Fruit fly (Drosophila melanogaster) whole organism, embryonic: Measurements from ENCODE around the gene dnc.
A peak's percentile ranks its signal among the peaks of the same experiment; 100 is the strongest.

Source experiments
- Abd-B ChIP-seq: fragments of 200-800 bp; sonication (Bioruptor generic); optimal IDR thresholded peaks from 2 replicates; lab custom pipeline; 2018; ENCODE audit warnings: missing biosample characterization, mild to moderate bottlenecking, missing genetic modification characterization, moderate library complexity
- Aef1 ChIP-seq: fragments of 200-800 bp; sonication (Bioruptor generic); IDR thresholded peaks from 3 replicates; pipeline ENCODE4 v1.3.6; 2022; ENCODE audit warnings: missing biosample characterization, missing genetic modification characterization
- B-H2 ChIP-seq: fragments of 200-800 bp; sonication (Bioruptor generic); optimal IDR thresholded peaks from 2 replicates; lab custom pipeline; 2018; ENCODE audit warnings: missing biosample characterization, mild to moderate bottlenecking, missing genetic modification characterization
- Blimp-1 ChIP-seq: fragments of 200-800 bp; sonication (Bioruptor generic); optimal IDR thresholded peaks from 3 replicates; lab custom pipeline; 2018; ENCODE audit warnings: missing biosample characterization, missing genetic modification characterization, mild to moderate bottlenecking, moderate library complexity, missing genetic modification reagents
- CG12155 ChIP-seq: fragments of 200-800 bp; sonication (Bioruptor generic); optimal IDR thresholded peaks from 3 replicates; lab custom pipeline; 2016; ENCODE audit warnings: missing biosample characterization, missing genetic modification characterization
- CG12219 ChIP-seq: fragments of 200-800 bp; sonication (Bioruptor generic); optimal IDR thresholded peaks from 3 replicates; lab custom pipeline; 2018; ENCODE audit warnings: missing biosample characterization, mild to moderate bottlenecking, missing genetic modification characterization
- CG12236 ChIP-seq: fragments of 200-800 bp; sonication (Bioruptor generic); optimal IDR thresholded peaks from 2 replicates; lab custom pipeline; 2016; ENCODE audit warnings: missing biosample characterization, missing genetic modification characterization
- CG12942 ChIP-seq: fragments of 200-800 bp; sonication (Bioruptor generic); optimal IDR thresholded peaks from 3 replicates; lab custom pipeline; 2016; ENCODE audit warnings: missing biosample characterization, missing genetic modification characterization
- CG16815 ChIP-seq: fragments of 200-800 bp; sonication (Bioruptor generic); optimal IDR thresholded peaks from 3 replicates; lab custom pipeline; 2017; ENCODE audit warnings: missing biosample characterization, mild to moderate bottlenecking, missing genetic modification characterization
- CG17328 ChIP-seq: fragments of 200-800 bp; sonication (Bioruptor generic); IDR thresholded peaks from 2 replicates; pipeline ENCODE4 v1.3.6; 2022; ENCODE audit warnings: missing biosample characterization, missing genetic modification characterization
- CG17359 ChIP-seq: fragments of 200-800 bp; sonication (Bioruptor generic); optimal IDR thresholded peaks from 3 replicates; lab custom pipeline; 2018; ENCODE audit warnings: missing biosample characterization, mild to moderate bottlenecking, missing genetic modification characterization, moderate library complexity
- CG17912 ChIP-seq: fragments of 200-800 bp; sonication (Bioruptor generic); optimal IDR thresholded peaks from 2 replicates; lab custom pipeline; 2018; ENCODE audit warnings: missing biosample characterization, mild to moderate bottlenecking, missing genetic modification characterization
- CG2116 ChIP-seq: fragments of 200-800 bp; sonication (Bioruptor generic); optimal IDR thresholded peaks from 3 replicates; lab custom pipeline; 2018; ENCODE audit warnings: missing biosample characterization, mild to moderate bottlenecking, missing genetic modification characterization
- CG30431 ChIP-seq: fragments of 200-800 bp; sonication (Bioruptor generic); optimal IDR thresholded peaks from 2 replicates; lab custom pipeline; 2017; ENCODE audit warnings: missing biosample characterization, missing genetic modification characterization
- CG3726 ChIP-seq: fragments of 200-800 bp; sonication (Bioruptor generic); IDR thresholded peaks from 3 replicates; pipeline ENCODE4, ENCODE4 v1.3.6; 2022; ENCODE audit warnings: missing biosample characterization, missing genetic modification characterization
- CG7928 ChIP-seq: fragments of 200-800 bp; sonication (Bioruptor generic); optimal IDR thresholded peaks from 2 replicates; lab custom pipeline; 2017; ENCODE audit warnings: missing biosample characterization, mild to moderate bottlenecking, missing genetic modification characterization
- CG7987 ChIP-seq: fragments of 200-800 bp; sonication (Bioruptor generic); optimal IDR thresholded peaks from 2 replicates; lab custom pipeline; 2018; ENCODE audit warnings: missing biosample characterization, mild to moderate bottlenecking, missing genetic modification characterization, moderate library complexity
- Dll ChIP-seq: fragments of 200-800 bp; sonication (Bioruptor generic); IDR thresholded peaks from 4 replicates; pipeline ENCODE4 v1.3.6; 2022; ENCODE audit warnings: missing biosample characterization, missing genetic modification characterization; ENCODE audit not compliant: partially characterized antibody
- Eip74EF ChIP-seq, 2 experiments: fragments of 200-800 bp in 1 of 2; fragments of >200 bp in 1 of 2; sonication (Bioruptor generic) in 1 of 2; optimal IDR thresholded peaks; 2 replicates each; lab custom pipeline; 2017 to 2019; ENCODE audit warnings: missing biosample characterization in 2 of 2, missing genetic modification characterization in 2 of 2, mild to moderate bottlenecking in 1 of 2, moderate library complexity in 1 of 2
- Fer2 ChIP-seq: fragments of 200-800 bp; sonication (Bioruptor generic); optimal IDR thresholded peaks from 2 replicates; lab custom pipeline; 2018; ENCODE audit warnings: missing biosample characterization, mild to moderate bottlenecking, missing genetic modification characterization, moderate library complexity
- Hmx ChIP-seq: fragments of 200-800 bp; sonication (Bioruptor generic); optimal IDR thresholded peaks from 2 replicates; lab custom pipeline; 2016; ENCODE audit warnings: missing biosample characterization, missing genetic modification characterization
- Hr51 ChIP-seq, 2 experiments: fragments of 200-800 bp; sonication (Bioruptor generic); optimal IDR thresholded peaks; 2 replicates in 1 of 2; 3 replicates in 1 of 2; lab custom pipeline; 2016 to 2018; ENCODE audit warnings: missing biosample characterization in 2 of 2, missing genetic modification characterization in 2 of 2, mild to moderate bottlenecking in 1 of 2, moderate library complexity in 1 of 2
- MBD-R2 ChIP-seq: fragments of 200-800 bp; sonication (Bioruptor generic); IDR thresholded peaks from 2 replicates; pipeline ENCODE4 v1.3.6; 2022; ENCODE audit warnings: missing biosample characterization, missing genetic modification characterization
- Meics ChIP-seq: fragments of 200-800 bp; sonication (Bioruptor generic); optimal IDR thresholded peaks from 2 replicates; lab custom pipeline; 2017; ENCODE audit warnings: missing biosample characterization, mild to moderate bottlenecking, missing genetic modification characterization
- Mes4 ChIP-seq: fragments of 200-800 bp; sonication (Bioruptor generic); optimal IDR thresholded peaks from 2 replicates; lab custom pipeline; 2016; ENCODE audit warnings: missing biosample characterization, missing genetic modification characterization
- NfI ChIP-seq: fragments of 200-800 bp; sonication (Bioruptor generic); optimal IDR thresholded peaks from 3 replicates; lab custom pipeline; 2018; ENCODE audit warnings: missing biosample characterization, mild to moderate bottlenecking, missing genetic modification characterization, moderate library complexity
- Oaz ChIP-seq: fragments of 200-800 bp; sonication (Bioruptor generic); IDR thresholded peaks from 2 replicates; pipeline ENCODE4 v1.3.6; 2022; ENCODE audit warnings: missing biosample characterization, missing genetic modification characterization
- Sin3A ChIP-seq: fragments of >200 bp; optimal IDR thresholded peaks from 2 replicates; lab custom pipeline; 2018
- Sry-β ChIP-seq: fragments of 200-800 bp; sonication (Bioruptor generic); optimal IDR thresholded peaks from 2 replicates; lab custom pipeline; 2018; ENCODE audit warnings: missing biosample characterization, mild to moderate bottlenecking, missing genetic modification characterization, moderate library complexity
- bab2 ChIP-seq: fragments of 200-800 bp; sonication (Bioruptor generic); optimal IDR thresholded peaks from 2 replicates; lab custom pipeline; 2016; ENCODE audit warnings: missing biosample characterization, missing genetic modification characterization
- bigmax ChIP-seq: fragments of 200-800 bp; sonication (Bioruptor generic); optimal IDR thresholded peaks from 2 replicates; lab custom pipeline; 2018; ENCODE audit warnings: missing biosample characterization, mild to moderate bottlenecking, missing genetic modification characterization
- bowl ChIP-seq: fragments of 200-800 bp; sonication (Bioruptor generic); IDR thresholded peaks from 2 replicates; pipeline ENCODE4 v1.3.6; 2022; ENCODE audit warnings: missing biosample characterization, missing genetic modification characterization
- dm ChIP-seq: fragments of 200-800 bp; sonication (Bioruptor generic); optimal IDR thresholded peaks from 3 replicates; lab custom pipeline; 2016; ENCODE audit warnings: missing biosample characterization, missing genetic modification characterization
- dpn ChIP-seq, 2 experiments: fragments of 200-800 bp; sonication (Bioruptor generic); optimal IDR thresholded peaks; 3 replicates each; lab custom pipeline; 2016; ENCODE audit warnings: missing biosample characterization in 2 of 2, missing genetic modification characterization in 2 of 2
- fd3F ChIP-seq: fragments of 200-800 bp; sonication (Bioruptor generic); optimal IDR thresholded peaks from 2 replicates; lab custom pipeline; 2018; ENCODE audit warnings: missing biosample characterization, mild to moderate bottlenecking, missing genetic modification characterization, moderate library complexity
- fu2 ChIP-seq: fragments of 200-800 bp; sonication (Bioruptor generic); optimal IDR thresholded peaks from 2 replicates; lab custom pipeline; 2016; ENCODE audit warnings: missing biosample characterization, missing genetic modification characterization
- gem ChIP-seq: fragments of 200-800 bp; sonication (Bioruptor generic); optimal IDR thresholded peaks from 2 replicates; lab custom pipeline; 2019; ENCODE audit warnings: missing biosample characterization, mild to moderate bottlenecking, missing genetic modification characterization, moderate library complexity
- gro ChIP-seq: fragments of 200-800 bp; sonication (Bioruptor generic); optimal IDR thresholded peaks from 2 replicates; lab custom pipeline; 2016; ENCODE audit warnings: missing biosample characterization, missing genetic modification characterization
- her ChIP-seq: fragments of 200-800 bp; sonication (Bioruptor generic); optimal IDR thresholded peaks from 2 replicates; lab custom pipeline; 2016; ENCODE audit warnings: missing biosample characterization, missing genetic modification characterization
- hth ChIP-seq: fragments of >200 bp; optimal IDR thresholded peaks from 2 replicates; lab custom pipeline; 2017; ENCODE audit warnings: inconsistent platforms
- kay ChIP-seq: fragments of 200-800 bp; sonication (Bioruptor generic); optimal IDR thresholded peaks from 2 replicates; lab custom pipeline; 2016; ENCODE audit warnings: missing biosample characterization, missing genetic modification characterization
- lbe ChIP-seq: fragments of 200-800 bp; sonication (Bioruptor generic); optimal IDR thresholded peaks from 2 replicates; lab custom pipeline; 2016; ENCODE audit warnings: missing biosample characterization, mild to moderate bottlenecking, missing genetic modification characterization
- mld ChIP-seq: fragments of 200-800 bp; sonication (Bioruptor generic); IDR thresholded peaks from 3 replicates; pipeline ENCODE4 v1.3.6; 2022; ENCODE audit warnings: missing biosample characterization, missing genetic modification characterization; ENCODE audit not compliant: partially characterized antibody
- nerfin-1 ChIP-seq: fragments of 200-800 bp; sonication (Bioruptor generic); optimal IDR thresholded peaks from 3 replicates; lab custom pipeline; 2019; ENCODE audit warnings: missing biosample characterization, mild to moderate bottlenecking, missing genetic modification characterization, moderate library complexity
- otp ChIP-seq: fragments of 200-800 bp; sonication (Bioruptor generic); IDR thresholded peaks from 3 replicates; pipeline ENCODE4, ENCODE4 v1.3.6; 2022; ENCODE audit warnings: missing biosample characterization, missing genetic modification characterization
- pan ChIP-seq, 4 experiments: fragments of >200 bp in 3 of 4; fragments of 200-800 bp in 1 of 4; sonication (Bioruptor generic) in 1 of 4; optimal IDR thresholded peaks in 3 of 4; IDR thresholded peaks in 1 of 4; 2 replicates each; pipeline versions ENCODE4 v1.3.6 to Lab custom; 2017 to 2022; ENCODE audit warnings: missing biosample characterization in 2 of 4, missing genetic modification characterization in 2 of 4, mixed read lengths in 1 of 4
- pum ChIP-seq: fragments of 200-800 bp; sonication (Bioruptor generic); optimal IDR thresholded peaks from 2 replicates; lab custom pipeline; 2016; ENCODE audit warnings: missing biosample characterization, missing genetic modification characterization
- row ChIP-seq: fragments of 200-800 bp; sonication (Bioruptor generic); IDR thresholded peaks from 3 replicates; pipeline ENCODE4 v1.3.6; 2022; ENCODE audit warnings: missing biosample characterization, missing genetic modification characterization
- sr ChIP-seq: fragments of 200-800 bp; sonication (Bioruptor generic); IDR thresholded peaks from 3 replicates; pipeline ENCODE4 v1.3.6; 2022; ENCODE audit warnings: missing biosample characterization, missing genetic modification characterization
- ttk ChIP-seq: fragments of 200-800 bp; sonication (Bioruptor generic); IDR thresholded peaks from 2 replicates; pipeline ENCODE4 v2.1.2; 2022; ENCODE audit warnings: missing biosample characterization, missing genetic modification characterization

Gene dnc

DNA sequence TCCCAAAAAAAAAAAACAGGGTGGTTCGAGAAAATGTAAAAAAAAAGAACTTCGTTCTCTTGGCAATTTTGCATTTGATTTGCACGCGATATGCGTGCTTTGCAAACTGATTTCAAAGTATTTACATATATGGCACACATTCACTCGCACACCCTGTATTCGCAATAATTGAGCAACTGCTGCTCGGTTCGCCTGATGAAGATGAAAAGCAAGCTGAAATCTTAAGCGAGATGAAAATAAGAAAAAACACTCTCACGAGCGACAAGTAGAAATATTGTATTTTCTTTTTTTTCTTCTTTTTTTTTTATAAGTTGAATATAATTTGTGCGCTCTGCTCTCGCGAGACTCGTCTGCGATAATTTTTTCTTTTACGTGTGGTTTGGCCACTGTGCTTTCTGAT is 152.7 kb downstream of the dnc start (continued):
- TF ChIP-seq Aef1 (GFP tag; lab: Robert Waterston, UW) (peak; percentile 57), Mes4 (GFP tag; lab: Kevin White, UChicago) (peak; percentile 42), CG3726 (GFP tag; lab: Robert Waterston, UW) (peak; percentile 74; the same call in 2 of the 3 replicates), MBD-R2 (peak; percentile 62; the same call in 1 of the 2 replicates), lbe (GFP tag; lab: Kevin White, UChicago) (no peak), CG7987 (GFP tag; lab: Kevin White, UChicago) (no peak), dpn (GFP tag; optimal IDR thresholded peaks at IDR 0.05; lab: Kevin White, UChicago) (peak; percentile 74 to 80), otp (GFP tag; lab: Robert Waterston, UW) (peak; percentile 86; the same call in 2 of the 3 replicates), pum (peak; percentile 41), ttk (GFP tag; lab: Robert Waterston, UW) (peak; percentile 69), CG12155 (GFP tag; lab: Kevin White, UChicago) (peak; percentile 48), dm (GFP tag; lab: Kevin White, UChicago) (no peak), gro (GFP tag; lab: Kevin White, UChicago) (peak; percentile 82), Meics (GFP tag; lab: Kevin White, UChicago) (peak; percentile 84), CG2116 (peak; percentile 12), NfI (GFP tag; lab: Kevin White, UChicago) (peak; percentile 86), pan (optimal IDR thresholded peaks at IDR 0.05; lab: Kevin White, UChicago) (no peak), pan (GFP tag; optimal IDR thresholded peaks at IDR 0.05 in 1 of 2, IDR thresholded peaks at IDR 0.05 in 1 of 2) (peak in 1 of 2 experiments; percentile 88), B-H2 (GFP tag; lab: Kevin White, UChicago) (peak; percentile 75), Sry-β (no peak), Hmx (peak; percentile 44), sr (peak; percentile 76; the same call in 2 of the 3 replicates), CG12236 (GFP tag; lab: Kevin White, UChicago) (peak; percentile 7), kay (GFP tag; lab: Kevin White, UChicago) (peak; percentile 15), Sin3A (no peak), nerfin-1 (tag; lab: Kevin White, UChicago) (no peak), bigmax (GFP tag; lab: Kevin White, UChicago) (no peak), CG7928 (peak; percentile 35), her (GFP tag; lab: Kevin White, UChicago) (peak; percentile 69), mld (GFP tag; lab: Robert Waterston, UW) (no peak), Blimp-1 (peak; percentile 53), CG12219 (GFP tag; lab: Kevin White, UChicago) (peak; percentile 70), bowl (GFP tag; lab: Robert Waterston, UW) (peak; percentile 69; the same call in 1 of the 2 replicates), Dll (GFP tag; lab: Robert Waterston, UW) (no peak), bab2 (GFP tag; lab: Kevin White, UChicago) (peak; percentile 56), CG30431 (GFP tag; lab: Kevin White, UChicago) (peak; percentile 42), gem (tag; lab: Kevin White, UChicago) (peak; percentile 78), CG12942 (peak; percentile 58), hth (lab: Kevin White, UChicago) (no peak), Fer2 (tag; lab: Kevin White, UChicago) (peak; percentile 66), fu2 (GFP tag; lab: Kevin White, UChicago) (no peak), CG17359 (tag; lab: Kevin White, UChicago) (peak; percentile 73), Abd-B (GFP tag; lab: Kevin White, UChicago) (peak; percentile 9), Eip74EF (GFP tag; optimal IDR thresholded peaks at IDR 0.05; lab: Kevin White, UChicago) (peak in 1 of 2 experiments; percentile 63), Hr51 (GFP tag; optimal IDR thresholded peaks at IDR 0.05; lab: Kevin White, UChicago) (peak; percentile 8 to 86), CG17328 (GFP tag; lab: Robert Waterston, UW) (peak; percentile 71), CG17912 (GFP tag; lab: Kevin White, UChicago) (peak; percentile 47), Oaz (GFP tag; lab: Robert Waterston, UW) (peak; percentile 58), CG16815 (GFP tag; lab: Kevin White, UChicago) (peak; percentile 13), fd3F (GFP tag; lab: Kevin White, UChicago) (peak; percentile 57), row (GFP tag; lab: Robert Waterston, UW) (peak; percentile 78)
